Fruit fly (Drosophila melanogaster): ENCODE measurements around the gene Pglym87.

Gene Pglym87

DNA sequence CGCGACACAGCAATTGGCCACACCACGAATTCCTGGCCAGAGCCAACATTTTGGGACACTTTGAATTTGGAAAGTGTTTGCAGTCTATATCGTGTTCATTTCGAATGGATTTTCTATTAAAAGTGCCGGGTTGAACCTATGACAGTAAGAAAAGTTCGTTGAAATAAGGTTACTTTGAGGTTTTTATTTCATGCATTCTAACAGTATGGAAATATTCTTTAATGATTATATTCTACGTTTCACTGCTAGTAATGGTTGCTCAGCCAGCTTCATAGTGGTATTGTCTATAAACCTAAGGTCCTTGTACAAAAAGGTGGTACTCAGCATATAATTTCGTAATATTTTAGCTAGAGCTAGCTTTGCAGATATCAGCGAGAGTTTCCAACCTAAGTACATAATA is at the start of gene Pglym87:
TSS of gene Pglym87 (minus strand) at position 101 of the 400 bp plus-strand sequence.
- TF ChIP-seq Hr96 (GFP tag; optimal IDR thresholded peaks at IDR 0.05) (no peak), bab1 (GFP tag; optimal IDR thresholded peaks at IDR 0.05) (no peak), CG7045 (GFP tag; optimal IDR thresholded peaks at IDR 0.05) (no peak), CG14711 (tag; optimal IDR thresholded peaks at IDR 0.05) (no peak), kay (GFP tag; ENCODE audit: borderline replicate concordance) (no peak), CG33017 (tag; optimal IDR thresholded peaks at IDR 0.05) (no peak), CG7101 (tag; optimal IDR thresholded peaks at IDR 0.05) (no peak), cnc (optimal IDR thresholded peaks at IDR 0.05) (no peak), Crg-1 (GFP tag; optimal IDR thresholded peaks at IDR 0.05) (no peak)

DNA sequence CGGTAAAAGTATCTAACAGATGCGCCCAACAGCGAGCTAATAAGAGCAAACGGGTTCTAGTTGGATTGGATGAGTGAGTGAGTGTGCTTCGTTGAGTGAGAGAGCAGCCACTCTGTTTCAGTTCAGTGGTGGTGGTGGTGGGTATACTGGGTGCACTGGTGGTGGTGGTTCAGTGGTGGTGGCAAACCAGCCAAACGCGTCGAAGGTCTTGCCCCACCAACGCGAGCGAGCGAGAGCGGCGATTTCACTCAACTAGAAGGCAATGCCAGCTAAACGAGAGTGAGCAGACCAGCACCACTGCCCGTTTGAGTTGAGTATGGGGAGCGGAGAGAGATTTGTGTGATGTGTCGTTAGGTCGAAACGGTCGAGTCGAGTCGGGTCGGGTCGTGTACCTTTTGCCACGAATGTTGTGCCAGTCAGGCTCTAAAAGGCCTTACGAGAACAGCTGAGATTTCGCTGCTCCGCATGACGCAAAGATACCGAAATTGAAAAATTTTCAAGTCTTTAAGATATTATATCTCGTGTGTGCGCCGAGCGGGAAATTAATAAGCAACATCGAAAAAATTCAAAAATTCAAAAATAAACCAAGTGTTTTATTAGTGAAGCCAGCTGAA is 48.3 kb upstream of the Pglym87 start:
- TF ChIP-seq CG5204 (GFP tag; optimal IDR thresholded peaks at IDR 0.05) = no peak
- TF ChIP-seq CG7045 (GFP tag; optimal IDR thresholded peaks at IDR 0.05) = no peak
- no peak for TF ChIP-seq Clk (GFP tag; optimal IDR thresholded peaks at IDR 0.05)
- no peak for TF ChIP-seq CG14711 (tag; optimal IDR thresholded peaks at IDR 0.05)
- no peak for TF ChIP-seq toe (GFP tag; optimal IDR thresholded peaks at IDR 0.05)
- no peak for TF ChIP-seq bab1 (GFP tag; optimal IDR thresholded peaks at IDR 0.05)
- peak; percentile 95 for TF ChIP-seq pad (GFP tag; optimal IDR thresholded peaks at IDR 0.05)
- TF ChIP-seq CG11617 (GFP tag; optimal IDR thresholded peaks at IDR 0.05) = no peak
- TF ChIP-seq CG7101 (tag; optimal IDR thresholded peaks at IDR 0.05) = no peak
- TF ChIP-seq CG12768 (GFP tag; optimal IDR thresholded peaks at IDR 0.05) = no peak
- peak; percentile 27 for TF ChIP-seq CG33017 (tag; optimal IDR thresholded peaks at IDR 0.05)
- no peak for TF ChIP-seq tj (GFP tag; optimal IDR thresholded peaks at IDR 0.05)

dm6 chr3R:12279019-12279418 is 46.5 kb upstream of the Pglym87 start:
- no peak for TF ChIP-seq cic (GFP tag; optimal IDR thresholded peaks at IDR 0.05)
- TF ChIP-seq toe (GFP tag; optimal IDR thresholded peaks at IDR 0.05) = no peak
- TF ChIP-seq CG12768 (GFP tag; optimal IDR thresholded peaks at IDR 0.05) = peak; percentile 47
- no peak for TF ChIP-seq Crg-1 (GFP tag; optimal IDR thresholded peaks at IDR 0.05)
- no peak for TF ChIP-seq CG14711 (tag; optimal IDR thresholded peaks at IDR 0.05)
- TF ChIP-seq Hr96 (GFP tag; optimal IDR thresholded peaks at IDR 0.05) = no peak
- no peak for TF ChIP-seq CG1620 (GFP tag; optimal IDR thresholded peaks at IDR 0.05)
- no peak for TF ChIP-seq CG7101 (tag; optimal IDR thresholded peaks at IDR 0.05)
- peak; percentile 64 for TF ChIP-seq pad (GFP tag; optimal IDR thresholded peaks at IDR 0.05)
- no peak for TF ChIP-seq tj (GFP tag; optimal IDR thresholded peaks at IDR 0.05)
- no peak for TF ChIP-seq Mnt (GFP tag; optimal IDR thresholded peaks at IDR 0.05)
- no peak for TF ChIP-seq bab1 (GFP tag; optimal IDR thresholded peaks at IDR 0.05)

DNA sequence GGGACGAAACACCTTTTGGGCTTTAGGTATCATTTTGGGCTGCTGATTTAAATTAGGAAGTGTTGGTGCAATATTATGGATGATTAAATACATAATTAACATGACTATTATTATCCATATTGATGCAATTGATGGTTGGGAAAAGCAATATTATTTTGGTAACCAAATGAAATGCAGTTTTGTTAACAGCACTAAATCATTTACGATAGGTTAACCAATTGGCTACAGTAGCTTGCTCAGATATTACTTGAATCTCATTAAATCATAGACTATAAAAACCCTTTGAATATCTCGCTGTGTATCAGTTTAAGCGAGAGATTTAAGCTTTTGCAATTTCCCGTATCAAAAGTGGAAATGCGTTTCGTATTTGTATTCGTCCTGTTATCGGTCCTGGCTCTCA is 40.3 kb upstream of the Pglym87 start, which contains the start of gene Sfp87B:
TSS of gene Sfp87B (plus strand) at position 301 of the 400 bp plus-strand sequence.
- TF ChIP-seq bab1 (GFP tag; optimal IDR thresholded peaks at IDR 0.05) = no peak
- TF ChIP-seq CG7045 (GFP tag; optimal IDR thresholded peaks at IDR 0.05) = no peak
- no peak for TF ChIP-seq CG1620 (GFP tag; optimal IDR thresholded peaks at IDR 0.05)
- no peak for TF ChIP-seq kay (GFP tag; ENCODE audit: borderline replicate concordance)
- TF ChIP-seq pad (GFP tag; optimal IDR thresholded peaks at IDR 0.05) = no peak

DNA sequence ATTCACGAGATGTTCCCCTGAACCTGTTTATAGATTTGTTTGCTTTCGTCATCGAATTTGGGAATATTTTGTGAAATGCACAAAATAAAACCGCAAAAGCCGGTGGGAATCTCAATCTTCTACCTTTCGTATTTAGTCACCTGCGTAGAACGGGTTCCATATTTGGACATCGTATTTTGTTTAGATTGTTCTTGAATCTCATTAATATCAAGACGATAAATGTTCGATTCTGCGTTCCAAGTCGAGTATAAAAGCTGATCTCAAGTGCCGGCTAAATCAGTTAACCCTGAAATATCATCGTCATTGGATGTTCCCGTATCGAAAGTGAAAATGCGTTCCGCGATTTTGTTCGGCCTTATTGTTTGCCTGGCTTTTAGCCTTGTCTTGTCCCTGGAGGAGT is 38.1 kb upstream of the Pglym87 start, which contains the start of gene CG17738:
TSS of gene CG17738 (plus strand) at position 301 of the 400 bp plus-strand sequence.
- TF ChIP-seq Crg-1 (GFP tag; optimal IDR thresholded peaks at IDR 0.05) (no peak), pad (GFP tag; optimal IDR thresholded peaks at IDR 0.05) (no peak), Mnt (GFP tag; optimal IDR thresholded peaks at IDR 0.05) (no peak), CG12768 (GFP tag; optimal IDR thresholded peaks at IDR 0.05) (no peak), toe (GFP tag; optimal IDR thresholded peaks at IDR 0.05) (no peak), kay (GFP tag; ENCODE audit: borderline replicate concordance) (no peak), Hr96 (GFP tag; optimal IDR thresholded peaks at IDR 0.05) (no peak), CG7101 (tag; optimal IDR thresholded peaks at IDR 0.05) (no peak)

- no peak for TF ChIP-seq CG7045 (GFP tag; optimal IDR thresholded peaks at IDR 0.05)
- TF ChIP-seq toe (GFP tag; optimal IDR thresholded peaks at IDR 0.05) = no peak
- no peak for TF ChIP-seq CG7101 (tag; optimal IDR thresholded peaks at IDR 0.05)
- TF ChIP-seq cnc (optimal IDR thresholded peaks at IDR 0.05) = no peak
- no peak for TF ChIP-seq cic (GFP tag; optimal IDR thresholded peaks at IDR 0.05)
- TF ChIP-seq ovo (GFP tag; optimal IDR thresholded peaks at IDR 0.05) = no peak
- TF ChIP-seq kay (GFP tag; ENCODE audit: borderline replicate concordance) = no peak
- no peak for TF ChIP-seq CG12768 (GFP tag; optimal IDR thresholded peaks at IDR 0.05)
- TF ChIP-seq CG14711 (tag; optimal IDR thresholded peaks at IDR 0.05) = no peak
- no peak for TF ChIP-seq CG5204 (GFP tag; optimal IDR thresholded peaks at IDR 0.05)
These were observed 37.4 kb upstream of the Pglym87 start for dm6 chr3R:12269889-12270403.

DNA sequence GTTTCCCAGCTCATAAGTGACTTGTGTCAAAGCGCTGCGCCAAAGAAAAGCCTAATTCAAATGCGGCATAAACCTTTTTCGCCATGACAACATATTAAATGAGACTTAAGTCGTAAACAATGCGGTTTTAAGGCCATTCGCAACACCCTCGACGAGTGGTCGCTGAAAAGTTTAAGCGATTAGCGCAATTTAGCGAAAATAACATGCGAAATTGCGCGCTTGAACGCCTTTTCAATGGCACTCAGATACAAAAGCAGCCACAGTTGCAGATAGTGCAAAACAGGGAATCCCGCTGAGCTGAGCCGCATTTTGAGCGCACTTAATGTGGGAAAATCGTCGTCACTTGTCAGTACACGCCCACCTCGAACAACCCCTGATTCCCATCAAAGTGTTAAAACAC is 28.1 kb upstream of the Pglym87 start, which contains the start of gene CG44038:
TSS of gene CG44038 (plus strand) at position 301 of the 400 bp plus-strand sequence.
- TF ChIP-seq CG12768 (GFP tag; optimal IDR thresholded peaks at IDR 0.05) = no peak
- no peak for TF ChIP-seq kay (GFP tag; ENCODE audit: borderline replicate concordance)
- TF ChIP-seq tj (GFP tag; optimal IDR thresholded peaks at IDR 0.05) = no peak
- no peak for TF ChIP-seq Clk (GFP tag; optimal IDR thresholded peaks at IDR 0.05)
- TF ChIP-seq Mnt (GFP tag; optimal IDR thresholded peaks at IDR 0.05) = no peak
- no peak for TF ChIP-seq toe (GFP tag; optimal IDR thresholded peaks at IDR 0.05)

All from whole organism, adult.